Worm (Caenorhabditis elegans): ENCODE measurements around the gene cfim-2.

Gene cfim-2

ce11 chrIV:8916010-8916409 is 10.1 kb upstream of the cfim-2 start, which contains the start of gene C27B7.9:
Gene C27B7.9 (minus strand): TSS chrIV:8916110.
- TF ChIP-seq madf-5 (GFP tag; IDR thresholded peaks at IDR 0.05) (no peak), jun-1 (tag; optimal IDR thresholded peaks at IDR 0.05) (no peak), nhr-76 (tag; optimal IDR thresholded peaks at IDR 0.05) (no peak), saeg-2 (GFP tag; IDR thresholded peaks at IDR 0.05) (no peak), ceh-82 (tag; optimal IDR thresholded peaks at IDR 0.05) (no peak), ctbp-1 (GFP tag; IDR thresholded peaks at IDR 0.05) (no peak), F44E2.7 (GFP tag; IDR thresholded peaks at IDR 0.05) (no peak), snpc-1.2 (GFP tag; IDR thresholded peaks at IDR 0.05) (no peak), nhr-25 (tag; optimal IDR thresholded peaks at IDR 0.05; ENCODE audit: borderline replicate concordance, insufficient read depth) (no peak), ama-1 (optimal IDR thresholded peaks at IDR 0.05) (no peak), ztf-11 (tag; optimal IDR thresholded peaks at IDR 0.05) (no peak)

- TF ChIP-seq php-3 (GFP tag; IDR thresholded peaks at IDR 0.05) (no peak), lir-3 (tag; optimal IDR thresholded peaks at IDR 0.05) (no peak), fkh-10 (GFP tag; optimal IDR thresholded peaks at IDR 0.05) (no peak), nhr-25 (tag; optimal IDR thresholded peaks at IDR 0.05; ENCODE audit: borderline replicate concordance, insufficient read depth) (no peak), mxl-3 (GFP tag; optimal IDR thresholded peaks at IDR 0.05) (no peak), hlh-30 (tag; optimal IDR thresholded peaks at IDR 0.05; ENCODE audit: insufficient read depth) (no peak), hif-1 (tag; optimal IDR thresholded peaks at IDR 0.05) (no peak), rbr-2 (tag; optimal IDR thresholded peaks at IDR 0.05) (no peak)
Measured at ce11 chrIV:8918790-8919189, 7.3 kb upstream of the cfim-2 start, which contains the start of gene rap-1. Gene rap-1 (minus strand): TSS chrIV:8918890.

- TF ChIP-seq hlh-30 (tag; optimal IDR thresholded peaks at IDR 0.05; ENCODE audit: insufficient read depth) (peak; percentile 6), lsy-2 (tag; optimal IDR thresholded peaks at IDR 0.05) (peak in 1 of 2 experiments; percentile 35), daf-16 (GFP tag; optimal IDR thresholded peaks at IDR 0.05) (no peak), daf-16 (tag; optimal IDR thresholded peaks at IDR 0.05) (no peak), hlh-11 (tag; optimal IDR thresholded peaks at IDR 0.05) (peak; percentile 24), dpl-1 (GFP tag; optimal IDR thresholded peaks at IDR 0.05) (no peak), nhr-102 (tag; optimal IDR thresholded peaks at IDR 0.05) (no peak), mdl-1 (tag; optimal IDR thresholded peaks at IDR 0.05) (peak in 1 of 2 experiments; percentile 14)
Measured at ce11 chrIV:8920284-8920806, 5.8 kb upstream of the cfim-2 start.

ce11 chrIV:8921166-8921565 is 5.0 kb upstream of the cfim-2 start:
- TF ChIP-seq nhr-77 (tag; optimal IDR thresholded peaks at IDR 0.05), result no peak
- no peak for TF ChIP-seq vab-7 (GFP tag; IDR thresholded peaks at IDR 0.05)
- no peak for TF ChIP-seq madf-5 (GFP tag; IDR thresholded peaks at IDR 0.05)
- no peak for TF ChIP-seq Y5F2A.4 (GFP tag; optimal IDR thresholded peaks at IDR 0.05)
- no peak for TF ChIP-seq lin-39 (tag; optimal IDR thresholded peaks at IDR 0.05)
- no peak for TF ChIP-seq nhr-25 (tag; optimal IDR thresholded peaks at IDR 0.05; ENCODE audit: borderline replicate concordance, insufficient read depth)
- TF ChIP-seq lir-3 (tag; optimal IDR thresholded peaks at IDR 0.05), result no peak
- TF ChIP-seq F10B5.3 (tag; optimal IDR thresholded peaks at IDR 0.05), result no peak
- no peak for TF ChIP-seq lin-15B (tag; optimal IDR thresholded peaks at IDR 0.05)
- no peak for TF ChIP-seq fos-1 (tag; optimal IDR thresholded peaks at IDR 0.05)
- no peak for TF ChIP-seq dve-1 (tag; optimal IDR thresholded peaks at IDR 0.05; ENCODE audit: insufficient read depth)
- no peak for TF ChIP-seq F49E8.2 (tag; optimal IDR thresholded peaks at IDR 0.05; ENCODE audit: borderline replicate concordance)
- no peak for TF ChIP-seq nhr-11 (tag; optimal IDR thresholded peaks at IDR 0.05)
